Worm (Caenorhabditis elegans) whole organism, young adult: ENCODE data around the gene ZK643.6.

ENCODE experiments used
- F33H1.4 ChIP-seq: fragments of 200-800 bp; sonication (Bioruptor generic); IDR thresholded peaks from 2 replicates; pipeline ENCODE4 v1.3.6; 2022; ENCODE audit warnings: missing genetic modification reagents, missing genetic modification characterization, missing compliant biosample characterization
- F55B11.4 ChIP-seq: sonication (generic microtip); optimal IDR thresholded peaks from 2 replicates; lab custom pipeline; 2016; ENCODE audit warnings: missing compliant biosample characterization, missing genetic modification characterization, borderline replicate concordance; ENCODE audit not compliant: insufficient read depth
- Y53G8AR.9 ChIP-seq: fragments of 200-800 bp; sonication (Bioruptor generic); conservative IDR thresholded peaks from 2 replicates; pipeline ENCODE4 v1.3.6; 2022; ENCODE audit warnings: missing genetic modification reagents, missing genetic modification characterization, missing compliant biosample characterization
- cebp-2 ChIP-seq: fragments of 200-800 bp; sonication (Bioruptor generic); IDR thresholded peaks from 2 replicates; pipeline ENCODE4 v1.3.6; 2022; ENCODE audit warnings: missing genetic modification characterization, missing compliant biosample characterization
- egl-44 ChIP-seq: fragments of 200-800 bp; sonication (Bioruptor generic); IDR thresholded peaks from 2 replicates; pipeline ENCODE4 v1.3.6; 2022; ENCODE audit warnings: missing genetic modification reagents, missing genetic modification characterization, missing compliant biosample characterization
- hmg-20 ChIP-seq: fragments of 200-800 bp; sonication (Bioruptor generic); IDR thresholded peaks from 2 replicates; pipeline ENCODE4 v1.3.6; 2022; ENCODE audit warnings: missing genetic modification reagents, missing genetic modification characterization, missing compliant biosample characterization
- mel-28 ChIP-seq: sonication (generic microtip); optimal IDR thresholded peaks from 2 replicates; lab custom pipeline; 2016; ENCODE audit warnings: borderline replicate concordance, mild to moderate bottlenecking, missing genetic modification characterization, missing compliant biosample characterization
- ztf-25 ChIP-seq: fragments of 200-800 bp; sonication (Bioruptor generic); IDR thresholded peaks from 2 replicates; pipeline ENCODE4 v1.3.6; 2022; ENCODE audit warnings: missing genetic modification reagents, missing genetic modification characterization, missing compliant biosample characterization

DNA sequence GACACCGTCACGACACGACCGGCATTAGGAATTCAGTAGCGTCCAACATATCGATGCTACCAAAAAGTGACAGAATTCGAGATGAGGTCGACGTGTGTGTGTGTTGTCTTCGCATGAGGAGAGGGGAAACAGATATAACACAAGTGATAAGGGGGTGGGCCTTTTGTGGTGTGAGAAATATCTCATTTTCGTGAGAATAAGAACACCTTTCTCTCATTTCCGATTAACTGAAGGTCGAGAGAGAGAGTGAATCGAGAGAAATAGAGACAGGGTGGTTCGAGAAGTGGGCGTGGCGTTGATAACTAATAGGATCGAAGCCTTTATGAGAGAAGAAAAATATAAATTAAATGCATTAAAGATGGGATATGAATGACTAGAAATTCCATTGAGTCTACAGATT is 22.6 kb upstream of the ZK643.6 start:
- TF ChIP-seq mel-28 (tag; lab: Kevin White, UChicago) = no peak
- no peak for TF ChIP-seq egl-44 (GFP tag; lab: Robert Waterston, UW)
- no peak for TF ChIP-seq F33H1.4 (GFP tag; lab: Robert Waterston, UW)
- TF ChIP-seq hmg-20 (GFP tag; lab: Robert Waterston, UW) = no peak
- no peak for TF ChIP-seq ztf-25 (GFP tag; lab: Robert Waterston, UW)
- TF ChIP-seq F55B11.4 (tag; lab: Kevin White, UChicago) = no peak
- no peak for TF ChIP-seq cebp-2 (GFP tag; lab: Robert Waterston, UW)
- TF ChIP-seq Y53G8AR.9 (GFP tag; lab: Robert Waterston, UW) = no peak
